Worm (Caenorhabditis elegans) whole organism, L4 larva: ENCODE data around the gene Y46G5A.47.

Experiments used
- F10B5.3 ChIP-seq: sonication (generic microtip); optimal IDR thresholded peaks from 2 replicates; lab custom pipeline; 2016; ENCODE audit warnings: mild to moderate bottlenecking, missing genetic modification characterization, missing compliant biosample characterization
- F26F4.8 ChIP-seq: fragments of 200-800 bp; sonication (Bioruptor generic); conservative IDR thresholded peaks from 2 replicates; pipeline ENCODE4 v1.3.6; 2022; ENCODE audit warnings: missing genetic modification characterization, missing compliant biosample characterization
- R02D3.7 ChIP-seq: fragments of 150-350 bp; sonication (generic microtip); optimal IDR thresholded peaks from 3 replicates; lab custom pipeline; 2014; ENCODE audit warnings: missing biosample characterization, missing genetic modification characterization
- Y105C5A.15 ChIP-seq: fragments of 200-800 bp; sonication (Bioruptor generic); IDR thresholded peaks from 2 replicates; pipeline ENCODE4 v1.3.6; 2022; ENCODE audit warnings: missing genetic modification characterization, missing compliant biosample characterization
- Y5F2A.4 ChIP-seq: fragments of 200-800 bp; sonication (Bioruptor generic); optimal IDR thresholded peaks from 2 replicates; lab custom pipeline; 2018; ENCODE audit warnings: mild to moderate bottlenecking, missing genetic modification characterization, missing compliant biosample characterization
- ZK546.5 ChIP-seq, 2 experiments: sonication (generic microtip); optimal IDR thresholded peaks; 2 replicates each; lab custom pipeline; 2017; ENCODE audit warnings: missing biosample characterization in 2 of 2, missing genetic modification characterization in 2 of 2
- aly-2 ChIP-seq: sonication (generic microtip); optimal IDR thresholded peaks from 2 replicates; lab custom pipeline; 2018; ENCODE audit warnings: missing biosample characterization, missing genetic modification characterization
- ama-1 ChIP-seq: fragments of 150-350 bp; optimal IDR thresholded peaks from 2 replicates; lab custom pipeline; 2014; ENCODE audit warnings: inconsistent platforms, mixed read lengths
- ceh-32 ChIP-seq: sonication (generic microtip); optimal IDR thresholded peaks from 2 replicates; lab custom pipeline; 2016; ENCODE audit warnings: mild to moderate bottlenecking, missing genetic modification characterization, missing compliant biosample characterization; ENCODE audit not compliant: poor library complexity
- ceh-44 ChIP-seq: fragments of 200-800 bp; sonication (Bioruptor generic); IDR thresholded peaks from 2 replicates; pipeline ENCODE4 v1.3.6; 2022; ENCODE audit warnings: missing genetic modification reagents, missing genetic modification characterization, missing compliant biosample characterization
- ceh-82 ChIP-seq: sonication (generic microtip); optimal IDR thresholded peaks from 2 replicates; lab custom pipeline; 2017; ENCODE audit warnings: missing biosample characterization, missing genetic modification characterization
- cey-2 ChIP-seq: sonication (generic microtip); optimal IDR thresholded peaks from 3 replicates; lab custom pipeline; 2017; ENCODE audit warnings: missing genetic modification characterization, mild to moderate bottlenecking, missing compliant biosample characterization, antibody characterized with exemption, borderline replicate concordance; ENCODE audit not compliant: insufficient read depth
- ctbp-1 ChIP-seq: fragments of 200-800 bp; sonication (Bioruptor generic); IDR thresholded peaks from 2 replicates; pipeline ENCODE4 v1.3.6; 2022; ENCODE audit warnings: missing genetic modification reagents, missing genetic modification characterization, missing compliant biosample characterization
- daf-16 ChIP-seq, 3 experiments: sonication (generic microtip); optimal IDR thresholded peaks; 2 replicates each; lab custom pipeline; 2016 to 2017; ENCODE audit warnings: missing genetic modification characterization in 3 of 3, missing genetic modification reagents in 3 of 3, mild to moderate bottlenecking in 2 of 3, missing compliant biosample characterization in 2 of 3, missing biosample characterization in 1 of 3, moderate library complexity in 1 of 3
- daf-19 ChIP-seq: fragments of 200-800 bp; sonication (Bioruptor generic); conservative IDR thresholded peaks from 2 replicates; pipeline ENCODE4 v1.3.6; 2022; ENCODE audit warnings: missing genetic modification characterization, missing compliant biosample characterization
- daf-8 ChIP-seq: fragments of 200-800 bp; sonication (Bioruptor generic); IDR thresholded peaks from 2 replicates; pipeline ENCODE4 v1.3.6; 2022; ENCODE audit warnings: missing genetic modification characterization, missing compliant biosample characterization
- dpl-1 ChIP-seq: fragments of 150-350 bp; optimal IDR thresholded peaks from 2 replicates; lab custom pipeline; 2014; ENCODE audit warnings: missing biosample characterization, missing genetic modification reagents, missing genetic modification characterization
- duxl-1 ChIP-seq: sonication (generic microtip); optimal IDR thresholded peaks from 2 replicates; lab custom pipeline; 2016; ENCODE audit warnings: mild to moderate bottlenecking, missing genetic modification characterization, moderate library complexity, missing compliant biosample characterization; ENCODE audit not compliant: poor library complexity
- egl-27 ChIP-seq: sonication (generic microtip); optimal IDR thresholded peaks from 3 replicates; lab custom pipeline; 2017; ENCODE audit warnings: missing biosample characterization, missing genetic modification reagents, missing genetic modification characterization
- fkh-10 ChIP-seq: fragments of 150-350 bp; optimal IDR thresholded peaks from 2 replicates; lab custom pipeline; 2014; ENCODE audit warnings: missing biosample characterization, missing genetic modification reagents, missing genetic modification characterization
- fos-1 ChIP-seq: fragments of 150-350 bp; optimal IDR thresholded peaks from 2 replicates; lab custom pipeline; 2014; ENCODE audit warnings: missing biosample characterization, missing genetic modification characterization
- hif-1 ChIP-seq, 2 experiments: sonication (generic microtip); optimal IDR thresholded peaks; 2 replicates each; lab custom pipeline; 2016 to 2017; ENCODE audit warnings: missing compliant biosample characterization in 2 of 2, missing genetic modification characterization in 2 of 2, missing genetic modification reagents in 2 of 2, missing genotype in 2 of 2, mild to moderate bottlenecking in 1 of 2
- hlh-11 ChIP-seq: fragments of 200-800 bp; sonication (Bioruptor generic); optimal IDR thresholded peaks from 2 replicates; lab custom pipeline; 2018; ENCODE audit warnings: mild to moderate bottlenecking, missing genetic modification characterization, missing compliant biosample characterization
- lin-1 ChIP-seq: fragments of 200-800 bp; sonication (Bioruptor generic); IDR thresholded peaks from 2 replicates; pipeline ENCODE4 v1.3.6; 2022; ENCODE audit warnings: missing genetic modification reagents, missing genetic modification characterization, missing compliant biosample characterization
- lin-15B ChIP-seq: fragments of 150-350 bp; sonication (generic microtip); optimal IDR thresholded peaks from 3 replicates; lab custom pipeline; 2014; ENCODE audit warnings: missing biosample characterization, missing genetic modification characterization
- lin-38 ChIP-seq: fragments of 200-800 bp; sonication (Bioruptor generic); IDR thresholded peaks from 2 replicates; pipeline ENCODE4 v1.3.6; 2022; ENCODE audit warnings: missing genetic modification reagents, missing genetic modification characterization, missing compliant biosample characterization
- lin-39 ChIP-seq: fragments of 150-350 bp; optimal IDR thresholded peaks from 2 replicates; lab custom pipeline; 2014; ENCODE audit warnings: missing biosample characterization, missing genetic modification reagents, missing genetic modification characterization
- madf-9 ChIP-seq: fragments of 200-800 bp; sonication (Bioruptor generic); conservative IDR thresholded peaks from 2 replicates; pipeline ENCODE4 v1.3.6; 2022; ENCODE audit warnings: missing genetic modification reagents, missing genetic modification characterization, missing compliant biosample characterization
- mdl-1 ChIP-seq, 2 experiments: fragments of 150-350 bp in 1 of 2; sonication (generic microtip) in 1 of 2; optimal IDR thresholded peaks; 2 replicates each; lab custom pipeline; 2014 to 2017; ENCODE audit warnings: missing biosample characterization in 2 of 2, missing genetic modification characterization in 2 of 2
- mdt-29 ChIP-seq: fragments of 200-800 bp; sonication (Bioruptor generic); IDR thresholded peaks from 2 replicates; pipeline ENCODE4 v1.3.6; 2022; ENCODE audit warnings: missing genetic modification reagents, missing genetic modification characterization, missing compliant biosample characterization
- mep-1 ChIP-seq: fragments of 150-350 bp; sonication (generic microtip); optimal IDR thresholded peaks from 3 replicates; lab custom pipeline; 2014; ENCODE audit warnings: missing biosample characterization, missing genetic modification characterization
- nhr-10 ChIP-seq: fragments of 150-350 bp; optimal IDR thresholded peaks from 2 replicates; lab custom pipeline; 2014; ENCODE audit warnings: missing biosample characterization, missing genetic modification characterization
- nhr-237 ChIP-seq: sonication (generic microtip); optimal IDR thresholded peaks from 2 replicates; lab custom pipeline; 2017; ENCODE audit warnings: missing biosample characterization, missing genetic modification characterization
- nhr-28 ChIP-seq: fragments of 150-350 bp; optimal IDR thresholded peaks from 2 replicates; lab custom pipeline; 2014; ENCODE audit warnings: missing biosample characterization, missing genetic modification characterization
- nhr-41 ChIP-seq: fragments of 200-800 bp; sonication (Bioruptor generic); IDR thresholded peaks from 2 replicates; pipeline ENCODE4 v1.3.6; 2022; ENCODE audit warnings: missing genetic modification reagents, missing genetic modification characterization, missing compliant biosample characterization
- nhr-48 ChIP-seq: sonication (generic microtip); optimal IDR thresholded peaks from 2 replicates; lab custom pipeline; 2016; ENCODE audit warnings: mild to moderate bottlenecking, missing genetic modification characterization, missing compliant biosample characterization
- nhr-76 ChIP-seq: fragments of 150-350 bp; optimal IDR thresholded peaks from 2 replicates; lab custom pipeline; 2014; ENCODE audit warnings: missing biosample characterization, missing genetic modification characterization
- php-3 ChIP-seq: fragments of 200-800 bp; sonication (Bioruptor generic); IDR thresholded peaks from 2 replicates; pipeline ENCODE4 v1.3.6; 2022; ENCODE audit warnings: missing genetic modification reagents, missing genetic modification characterization, missing compliant biosample characterization
- set-16 ChIP-seq: fragments of 200-800 bp; sonication (Bioruptor generic); IDR thresholded peaks from 2 replicates; pipeline ENCODE4 v1.3.6; 2022; ENCODE audit warnings: missing genetic modification reagents, missing genetic modification characterization, missing compliant biosample characterization
- snpc-1.2 ChIP-seq: fragments of 200-800 bp; sonication (Bioruptor generic); IDR thresholded peaks from 2 replicates; pipeline ENCODE4 v1.3.6; 2022; ENCODE audit warnings: missing genetic modification reagents, missing genetic modification characterization, missing compliant biosample characterization
- tag-97 ChIP-seq: fragments of 200-800 bp; sonication (Bioruptor generic); IDR thresholded peaks from 2 replicates; pipeline ENCODE4 v1.3.6; 2022; ENCODE audit warnings: missing genetic modification characterization, missing compliant biosample characterization
- unc-130 ChIP-seq: sonication (generic microtip); optimal IDR thresholded peaks from 2 replicates; lab custom pipeline; 2016; ENCODE audit warnings: missing genetic modification reagents, missing genetic modification characterization, missing compliant biosample characterization
- unc-62 ChIP-seq, 3 experiments: fragments of 150-350 bp in 1 of 3; sonication (generic microtip); optimal IDR thresholded peaks in 2 of 3; peaks in 1 of 3; 1 replicate in 1 of 3; 2 replicates in 2 of 3; lab custom pipeline; 2014 to 2017; ENCODE audit warnings: missing biosample characterization in 3 of 3, missing genetic modification characterization in 3 of 3, missing genetic modification reagents in 3 of 3, missing genotype in 1 of 3
- vab-7 ChIP-seq: fragments of 200-800 bp; sonication (Bioruptor generic); IDR thresholded peaks from 2 replicates; pipeline ENCODE4 v1.3.6; 2022; ENCODE audit warnings: missing genetic modification reagents, missing genetic modification characterization, missing compliant biosample characterization
- zag-1 ChIP-seq: fragments of 150-350 bp; optimal IDR thresholded peaks from 2 replicates; lab custom pipeline; 2014; ENCODE audit warnings: missing biosample characterization, missing genetic modification characterization
- zfp-2 ChIP-seq: sonication (generic microtip); optimal IDR thresholded peaks from 2 replicates; lab custom pipeline; 2016; ENCODE audit warnings: mild to moderate bottlenecking, missing genetic modification characterization, missing compliant biosample characterization
- zip-11 ChIP-seq: fragments of 200-800 bp; sonication (Bioruptor generic); IDR thresholded peaks from 2 replicates; pipeline ENCODE4 v1.3.6; 2022; ENCODE audit warnings: missing genetic modification characterization, missing compliant biosample characterization
- zip-2 ChIP-seq: fragments of 150-350 bp; optimal IDR thresholded peaks from 2 replicates; lab custom pipeline; 2014; ENCODE audit warnings: missing biosample characterization, missing genetic modification characterization
- ztf-11 ChIP-seq: fragments of 150-350 bp; optimal IDR thresholded peaks from 2 replicates; lab custom pipeline; 2014; ENCODE audit warnings: missing biosample characterization, missing genetic modification characterization
- ztf-7 ChIP-seq: fragments of 150-350 bp; optimal IDR thresholded peaks from 2 replicates; lab custom pipeline; 2014; ENCODE audit warnings: missing biosample characterization, missing genetic modification characterization

Gene Y46G5A.47

DNA sequence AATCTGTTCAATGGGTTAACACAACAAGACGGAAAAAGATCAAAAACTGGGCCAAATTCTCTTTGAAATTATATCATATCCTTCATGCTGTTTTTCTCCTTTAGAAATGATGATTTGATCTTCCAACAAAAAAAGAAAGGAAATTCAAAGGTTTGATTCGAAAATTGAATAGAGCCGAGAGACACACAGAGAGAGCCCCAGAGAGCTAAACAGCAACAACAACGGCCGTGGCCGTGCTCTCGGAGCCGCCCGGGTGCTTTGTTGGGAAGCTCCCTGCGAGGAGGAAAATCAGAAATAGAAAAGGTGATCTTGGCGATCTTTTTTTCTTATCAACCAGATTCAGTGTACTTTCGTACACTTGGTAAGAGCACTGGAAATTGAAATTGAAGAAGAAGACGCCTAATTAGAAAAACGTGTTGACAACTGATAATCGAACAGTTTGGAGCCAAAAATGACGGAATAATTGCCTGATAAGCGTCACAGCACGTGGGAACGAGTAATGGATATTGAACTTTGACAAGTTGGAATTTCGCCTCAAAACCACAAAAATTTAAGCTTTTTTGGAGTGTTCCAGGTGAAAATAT lies 7.8 kb downstream of the Y46G5A.47 start (continued):
- TF ChIP-seq nhr-28 (tag; lab: Kevin White, UChicago) (peak; percentile 36), unc-62 (GFP tag; optimal IDR thresholded peaks at IDR 0.05 in 1 of 2; lab: Kevin White, UChicago) (peak in 1 of 2 experiments; percentile 53), unc-62 (tag; optimal IDR thresholded peaks at IDR 0.05; lab: Kevin White, UChicago) (no peak), ctbp-1 (GFP tag; lab: Robert Waterston, UW) (no peak; the same call in 1 of the 2 replicates), zag-1 (tag; lab: Kevin White, UChicago) (no peak), zfp-2 (no peak), madf-9 (no peak), nhr-48 (no peak), ceh-44 (no peak), egl-27 (tag; lab: Kevin White, UChicago) (no peak), lin-15B (tag; lab: Kevin White, UChicago) (no peak), lin-38 (GFP tag; lab: Robert Waterston, UW) (0 out of 2 replicates have a peak, but pooled peaks have one; percentile 5), nhr-76 (tag; lab: Kevin White, UChicago) (no peak), nhr-10 (tag; lab: Kevin White, UChicago) (no peak), ceh-82 (no peak), set-16 (peak; percentile 50), Y105C5A.15 (no peak), ceh-32 (tag; lab: Kevin White, UChicago) (no peak), aly-2 (no peak), mdt-29 (GFP tag; lab: Robert Waterston, UW) (no peak; the same call in 1 of the 2 replicates), lin-39 (tag; lab: Kevin White, UChicago) (no peak), mep-1 (tag; lab: Kevin White, UChicago) (peak; percentile 11), php-3 (peak; percentile 58; the same call in 1 of the 2 replicates), daf-19 (GFP tag; lab: Robert Waterston, UW) (no peak), R02D3.7 (tag; lab: Kevin White, UChicago) (no peak), cey-2 (tag; lab: Kevin White, UChicago) (no peak), dpl-1 (GFP tag; lab: Kevin White, UChicago) (no peak), fos-1 (tag; lab: Kevin White, UChicago) (no peak), ama-1 (lab: Kevin White, UChicago) (no peak), F10B5.3 (tag; lab: Kevin White, UChicago) (no peak), hif-1 (tag; optimal IDR thresholded peaks at IDR 0.05; lab: Kevin White, UChicago) (no peak), unc-130 (no peak), lin-1 (GFP tag; lab: Robert Waterston, UW) (0 out of 2 replicates have a peak, but pooled peaks have one; percentile 15), zip-11 (no peak), Y5F2A.4 (GFP tag; lab: Kevin White, UChicago) (no peak), ZK546.5 (tag; optimal IDR thresholded peaks at IDR 0.05; lab: Kevin White, UChicago) (no peak), tag-97 (GFP tag; lab: Robert Waterston, UW) (no peak), hlh-11 (tag; lab: Kevin White, UChicago) (peak; percentile 61), zip-2 (tag; lab: Kevin White, UChicago) (no peak), duxl-1 (tag; lab: Kevin White, UChicago) (no peak), daf-16 (GFP tag; optimal IDR thresholded peaks at IDR 0.05; lab: Kevin White, UChicago) (no peak), daf-16 (tag; optimal IDR thresholded peaks at IDR 0.05; lab: Kevin White, UChicago) (peak; percentile 97), ztf-7 (tag; lab: Kevin White, UChicago) (no peak), vab-7 (GFP tag; lab: Robert Waterston, UW) (no peak), snpc-1.2 (GFP tag; lab: Robert Waterston, UW) (peak; percentile 10; the same call in 1 of the 2 replicates), ztf-11 (tag; lab: Kevin White, UChicago) (no peak), fkh-10 (GFP tag; lab: Kevin White, UChicago) (no peak), nhr-237 (tag; lab: Kevin White, UChicago) (no peak), F26F4.8 (GFP tag; lab: Robert Waterston, UW) (no peak), mdl-1 (tag; optimal IDR thresholded peaks at IDR 0.05; lab: Kevin White, UChicago) (peak in 1 of 2 experiments; percentile 65), daf-8 (GFP tag; lab: Robert Waterston, UW) (no peak), nhr-41 (GFP tag; lab: Robert Waterston, UW) (no peak)
